Worm (Caenorhabditis elegans): ENCODE measurements around the gene F45D3.3.

DNA sequence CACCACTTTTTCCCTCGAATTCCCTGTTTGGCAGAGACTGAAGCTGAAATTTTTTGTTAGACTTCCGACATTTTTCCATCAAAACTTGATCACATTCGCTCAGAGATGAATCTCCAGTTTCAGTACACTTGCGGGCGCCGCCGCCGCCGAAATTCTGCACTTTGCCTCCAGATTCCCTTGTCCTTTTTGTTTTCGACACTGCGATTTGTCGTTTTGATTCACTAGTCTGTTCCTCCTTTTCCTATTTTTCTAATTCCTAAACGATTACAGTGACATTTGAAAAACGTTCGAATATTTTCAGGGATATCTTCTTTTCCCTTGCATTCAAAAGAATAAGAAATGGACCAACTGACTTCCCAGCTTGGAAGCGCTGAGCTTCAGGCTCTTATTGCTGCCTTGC, 9.4 kb downstream of the F45D3.3 start, which contains the start of gene F45D3.2:
- TF ChIP-seq ztf-11 (tag; optimal IDR thresholded peaks at IDR 0.05) (no peak), egl-27 (tag; optimal IDR thresholded peaks at IDR 0.05) (no peak), elt-3 (tag; optimal IDR thresholded peaks at IDR 0.05) (no peak), snpc-4 (tag; optimal IDR thresholded peaks at IDR 0.05) (no peak), nhr-11 (tag; optimal IDR thresholded peaks at IDR 0.05) (no peak), fos-1 (tag; optimal IDR thresholded peaks at IDR 0.05) (no peak), nhr-237 (tag; optimal IDR thresholded peaks at IDR 0.05) (no peak), nhr-12 (tag; optimal IDR thresholded peaks at IDR 0.05) (no peak), ztf-4 (tag; optimal IDR thresholded peaks at IDR 0.05) (no peak), fkh-10 (GFP tag; optimal IDR thresholded peaks at IDR 0.05) (no peak), R02D3.7 (tag; optimal IDR thresholded peaks at IDR 0.05) (no peak), lsy-12 (tag; optimal IDR thresholded peaks at IDR 0.05) (no peak), pha-4 (tag; optimal IDR thresholded peaks at IDR 0.05) (no peak)

Data from whole organism, L3 larva.